Worm (Caenorhabditis elegans): ENCODE measurements around the gene C30G4.2.

ce11 chrX:16998003-16998402 lies 47.4 kb downstream of the C30G4.2 start:
- TF ChIP-seq elt-3 (tag; optimal IDR thresholded peaks at IDR 0.05) (peak in 1 of 6 experiments; percentile 17), sptf-1 (tag; optimal IDR thresholded peaks at IDR 0.05) (no peak)

Data from whole organism, L1 larva.